Worm (Caenorhabditis elegans) whole organism, L1 larva: ENCODE data around the gene spr-3.

Source experiments
- C04F5.9 ChIP-seq: sonication (generic microtip); optimal IDR thresholded peaks from 2 replicates; lab custom pipeline; 2016; ENCODE audit warnings: missing genetic modification characterization, missing compliant biosample characterization
- C16A3.4 ChIP-seq: fragments of 150-350 bp; optimal IDR thresholded peaks from 2 replicates; lab custom pipeline; 2014; ENCODE audit warnings: missing biosample characterization, missing genetic modification characterization
- Y116A8C.19 ChIP-seq: sonication (generic microtip); optimal IDR thresholded peaks from 2 replicates; lab custom pipeline; 2016; ENCODE audit warnings: missing compliant biosample characterization, missing genetic modification characterization, borderline replicate concordance
- blmp-1 ChIP-seq: fragments of 150-350 bp; optimal IDR thresholded peaks from 2 replicates; lab custom pipeline; 2014; ENCODE audit warnings: missing biosample characterization, missing genetic modification characterization
- ceh-8 ChIP-seq: fragments of 200-800 bp; sonication (Bioruptor generic); optimal IDR thresholded peaks from 2 replicates; lab custom pipeline; 2018; ENCODE audit warnings: mild to moderate bottlenecking, missing genetic modification characterization, moderate library complexity, missing compliant biosample characterization
- ceh-82 ChIP-seq, 3 experiments: fragments of 150-350 bp in 1 of 3; sonication (generic microtip) in 2 of 3; optimal IDR thresholded peaks; 2 replicates each; lab custom pipeline; 2014 to 2017; ENCODE audit warnings: missing biosample characterization in 3 of 3, missing genetic modification characterization in 3 of 3
- ceh-90 ChIP-seq: sonication (generic microtip); optimal IDR thresholded peaks from 2 replicates; lab custom pipeline; 2016; ENCODE audit warnings: missing genetic modification characterization, missing compliant biosample characterization
- dpl-1 ChIP-seq, 3 experiments: fragments of 150-350 bp in 2 of 3; sonication (generic microtip) in 1 of 3; optimal IDR thresholded peaks; 2 replicates each; lab custom pipeline; 2014 to 2017; ENCODE audit warnings: missing biosample characterization in 3 of 3, missing genetic modification characterization in 3 of 3, missing genetic modification reagents in 3 of 3
- dsc-1 ChIP-seq: sonication (generic microtip); optimal IDR thresholded peaks from 2 replicates; lab custom pipeline; 2016; ENCODE audit warnings: mild to moderate bottlenecking, missing genetic modification characterization, missing compliant biosample characterization
- efl-1 ChIP-seq, 4 experiments: fragments of 150-350 bp; optimal IDR thresholded peaks in 3 of 4; peaks in 1 of 4; 1 replicate in 1 of 4; 2 replicates in 3 of 4; lab custom pipeline; 2014; ENCODE audit warnings: missing biosample characterization in 2 of 4, missing genetic modification characterization in 2 of 4, missing genetic modification reagents in 2 of 4
- efl-3 ChIP-seq: fragments of 200-800 bp; sonication (Bioruptor generic); optimal IDR thresholded peaks from 2 replicates; lab custom pipeline; 2018; ENCODE audit warnings: mild to moderate bottlenecking, missing genetic modification characterization, missing compliant biosample characterization
- egl-27 ChIP-seq, 2 experiments: fragments of 150-350 bp in 1 of 2; sonication (generic microtip); optimal IDR thresholded peaks; 3 replicates each; lab custom pipeline; 2017 to 2018; ENCODE audit warnings: missing biosample characterization in 2 of 2, missing genetic modification characterization in 2 of 2, missing genetic modification reagents in 2 of 2
- elt-2 ChIP-seq: sonication (generic microtip); optimal IDR thresholded peaks from 2 replicates; lab custom pipeline; 2016; ENCODE audit warnings: missing genetic modification characterization, mild to moderate bottlenecking, inconsistent platforms, missing compliant biosample characterization, missing genetic modification reagents
- elt-3 ChIP-seq, 6 experiments: fragments of 150-350 bp in 1 of 6; sonication (generic microtip); optimal IDR thresholded peaks; 2 replicates each; lab custom pipeline; 2017 to 2018; ENCODE audit warnings: missing biosample characterization in 6 of 6, missing genetic modification characterization in 6 of 6, inconsistent platforms in 1 of 6
- fkh-8 ChIP-seq: sonication (generic microtip); optimal IDR thresholded peaks from 2 replicates; lab custom pipeline; 2016; ENCODE audit warnings: mild to moderate bottlenecking, missing genetic modification characterization, missing compliant biosample characterization
- fos-1 ChIP-seq: fragments of 150-350 bp; optimal IDR thresholded peaks from 2 replicates; lab custom pipeline; 2014; ENCODE audit warnings: missing biosample characterization, missing genetic modification characterization
- grh-1 ChIP-seq: fragments of 200-800 bp; sonication (Bioruptor generic); IDR thresholded peaks from 2 replicates; pipeline ENCODE4 v1.3.6; 2022; ENCODE audit warnings: missing genetic modification reagents, missing genetic modification characterization, missing compliant biosample characterization
- hlh-4 ChIP-seq: sonication (generic microtip); optimal IDR thresholded peaks from 2 replicates; lab custom pipeline; 2016; ENCODE audit warnings: mild to moderate bottlenecking, missing genetic modification characterization, missing compliant biosample characterization
- lin-13 ChIP-seq: fragments of 150-350 bp; optimal IDR thresholded peaks from 2 replicates; lab custom pipeline; 2014; ENCODE audit warnings: missing biosample characterization, missing genetic modification reagents, missing genetic modification characterization
- lin-14 ChIP-seq: fragments of 200-800 bp; sonication (Bioruptor generic); optimal IDR thresholded peaks from 2 replicates; lab custom pipeline; 2018; ENCODE audit warnings: mild to moderate bottlenecking, missing genetic modification characterization, moderate library complexity, missing compliant biosample characterization
- lin-15B ChIP-seq: fragments of 150-350 bp; sonication (generic microtip); optimal IDR thresholded peaks from 3 replicates; lab custom pipeline; 2014; ENCODE audit warnings: missing biosample characterization, missing genetic modification characterization
- lsy-2 ChIP-seq, 2 experiments: fragments of 150-350 bp; optimal IDR thresholded peaks; 2 replicates each; lab custom pipeline; 2014; ENCODE audit warnings: missing biosample characterization in 2 of 2, missing genetic modification characterization in 2 of 2
- mdl-1 ChIP-seq, 2 experiments: fragments of 150-350 bp; optimal IDR thresholded peaks; 2 replicates each; lab custom pipeline; 2014 to 2017; ENCODE audit warnings: missing biosample characterization in 2 of 2, missing genetic modification characterization in 2 of 2, inconsistent platforms in 1 of 2
- mef-2 ChIP-seq: fragments of 150-350 bp; optimal IDR thresholded peaks from 2 replicates; lab custom pipeline; 2014; ENCODE audit warnings: missing biosample characterization, missing genetic modification characterization
- nhr-12 ChIP-seq: sonication (generic microtip); optimal IDR thresholded peaks from 2 replicates; lab custom pipeline; 2017; ENCODE audit warnings: missing biosample characterization, missing genetic modification characterization
- nhr-19 ChIP-seq: fragments of 200-800 bp; sonication (Bioruptor generic); conservative IDR thresholded peaks from 2 replicates; pipeline ENCODE4 v1.3.6; 2022; ENCODE audit warnings: missing genetic modification characterization, missing compliant biosample characterization
- nhr-20 ChIP-seq: sonication (generic microtip); optimal IDR thresholded peaks from 2 replicates; lab custom pipeline; 2016; ENCODE audit warnings: mild to moderate bottlenecking, missing genetic modification characterization, missing compliant biosample characterization
- nhr-237 ChIP-seq: fragments of 150-350 bp; optimal IDR thresholded peaks from 2 replicates; lab custom pipeline; 2014; ENCODE audit warnings: missing biosample characterization, missing genetic modification characterization
- nhr-47 ChIP-seq: sonication (generic microtip); optimal IDR thresholded peaks from 2 replicates; lab custom pipeline; 2016; ENCODE audit warnings: mild to moderate bottlenecking, missing genetic modification characterization, moderate library complexity, missing compliant biosample characterization
- nhr-71 ChIP-seq: sonication (generic microtip); optimal IDR thresholded peaks from 2 replicates; lab custom pipeline; 2016; ENCODE audit warnings: mild to moderate bottlenecking, missing genetic modification characterization, moderate library complexity, missing compliant biosample characterization
- nhr-90 ChIP-seq: sonication (generic microtip); optimal IDR thresholded peaks from 2 replicates; lab custom pipeline; 2016; ENCODE audit warnings: mild to moderate bottlenecking, missing genetic modification characterization, missing compliant biosample characterization; ENCODE audit not compliant: poor library complexity
- rnt-1 ChIP-seq: sonication (generic microtip); optimal IDR thresholded peaks from 2 replicates; lab custom pipeline; 2016; ENCODE audit warnings: mild to moderate bottlenecking, missing genetic modification characterization, moderate library complexity, missing compliant biosample characterization
- snpc-4 ChIP-seq: fragments of 150-350 bp; optimal IDR thresholded peaks from 2 replicates; lab custom pipeline; 2014; ENCODE audit warnings: missing biosample characterization, missing genetic modification characterization
- snu-23 ChIP-seq: sonication (generic microtip); optimal IDR thresholded peaks from 2 replicates; lab custom pipeline; 2016; ENCODE audit warnings: missing genetic modification characterization, missing compliant biosample characterization
- sox-4 ChIP-seq: sonication (generic microtip); optimal IDR thresholded peaks from 2 replicates; lab custom pipeline; 2016; ENCODE audit warnings: missing genetic modification characterization, missing compliant biosample characterization
- sup-37 ChIP-seq: fragments of 200-800 bp; sonication (Bioruptor generic); optimal IDR thresholded peaks from 2 replicates; lab custom pipeline; 2018; ENCODE audit warnings: mild to moderate bottlenecking, missing genetic modification characterization, missing compliant biosample characterization
- tbx-2 ChIP-seq: sonication (generic microtip); optimal IDR thresholded peaks from 2 replicates; lab custom pipeline; 2016; ENCODE audit warnings: missing genetic modification characterization, missing compliant biosample characterization
- unc-62 ChIP-seq: fragments of 150-350 bp; optimal IDR thresholded peaks from 2 replicates; lab custom pipeline; 2014; ENCODE audit warnings: missing biosample characterization, missing genetic modification reagents, missing genetic modification characterization
- vab-15 ChIP-seq: sonication (generic microtip); optimal IDR thresholded peaks from 2 replicates; lab custom pipeline; 2017; ENCODE audit warnings: missing genotype, mild to moderate bottlenecking, missing genetic modification characterization, missing compliant biosample characterization
- xbp-1 ChIP-seq: sonication (generic microtip); optimal IDR thresholded peaks from 2 replicates; lab custom pipeline; 2016; ENCODE audit warnings: missing genetic modification characterization, missing compliant biosample characterization
- zag-1 ChIP-seq: fragments of 150-350 bp; optimal IDR thresholded peaks from 2 replicates; lab custom pipeline; 2014; ENCODE audit warnings: missing biosample characterization, missing genetic modification characterization
- ztf-11 ChIP-seq, 2 experiments: sonication (generic microtip); optimal IDR thresholded peaks; 2 replicates each; lab custom pipeline; 2016 to 2017; ENCODE audit warnings: missing genetic modification characterization in 2 of 2, missing biosample characterization in 1 of 2, missing compliant biosample characterization in 1 of 2
- ztf-4 ChIP-seq: fragments of 150-350 bp; optimal IDR thresholded peaks from 2 replicates; lab custom pipeline; 2014; ENCODE audit warnings: missing biosample characterization, missing genetic modification characterization

spr-3 gene

ce11 chrX:4498478-4498877 lies 15.4 kb upstream of the spr-3 start (continued):
- TF ChIP-seq nhr-47 (tag; lab: Kevin White, UChicago), result no peak
- no peak for TF ChIP-seq zag-1 (tag; lab: Kevin White, UChicago)
- TF ChIP-seq fkh-8 (tag; lab: Kevin White, UChicago), result no peak
- no peak for TF ChIP-seq ceh-82 (tag; optimal IDR thresholded peaks at IDR 0.05; lab: Kevin White, UChicago)
- TF ChIP-seq nhr-19, result no peak
- peak in 1 of 2 experiments; percentile 13 for TF ChIP-seq mdl-1 (tag; optimal IDR thresholded peaks at IDR 0.05; lab: Kevin White, UChicago)
- TF ChIP-seq C04F5.9 (tag; lab: Kevin White, UChicago), result no peak
- TF ChIP-seq C16A3.4, result no peak
- TF ChIP-seq egl-27 (tag; optimal IDR thresholded peaks at IDR 0.05; lab: Kevin White, UChicago), result no peak
- TF ChIP-seq tbx-2 (tag; lab: Kevin White, UChicago), result no peak
- TF ChIP-seq sox-4 (tag; lab: Kevin White, UChicago), result no peak
- TF ChIP-seq sup-37 (GFP tag; lab: Kevin White, UChicago), result no peak
- TF ChIP-seq snu-23 (GFP tag; lab: Kevin White, UChicago), result no peak
- TF ChIP-seq lsy-2 (tag; optimal IDR thresholded peaks at IDR 0.05; lab: Kevin White, UChicago), result no peak
- TF ChIP-seq hlh-4 (tag; lab: Kevin White, UChicago), result no peak
- TF ChIP-seq mef-2 (tag; lab: Kevin White, UChicago), result no peak

ce11 chrX:4500499-4500898 lies 13.4 kb upstream of the spr-3 start:
- TF ChIP-seq unc-62 (GFP tag; lab: Kevin White, UChicago), result no peak
- TF ChIP-seq xbp-1 (tag; lab: Kevin White, UChicago), result no peak
- no peak for TF ChIP-seq blmp-1 (tag; lab: Kevin White, UChicago)
- no peak for TF ChIP-seq ceh-8 (GFP tag; lab: Kevin White, UChicago)
- no peak for TF ChIP-seq ztf-11 (tag; optimal IDR thresholded peaks at IDR 0.05; lab: Kevin White, UChicago)

DNA sequence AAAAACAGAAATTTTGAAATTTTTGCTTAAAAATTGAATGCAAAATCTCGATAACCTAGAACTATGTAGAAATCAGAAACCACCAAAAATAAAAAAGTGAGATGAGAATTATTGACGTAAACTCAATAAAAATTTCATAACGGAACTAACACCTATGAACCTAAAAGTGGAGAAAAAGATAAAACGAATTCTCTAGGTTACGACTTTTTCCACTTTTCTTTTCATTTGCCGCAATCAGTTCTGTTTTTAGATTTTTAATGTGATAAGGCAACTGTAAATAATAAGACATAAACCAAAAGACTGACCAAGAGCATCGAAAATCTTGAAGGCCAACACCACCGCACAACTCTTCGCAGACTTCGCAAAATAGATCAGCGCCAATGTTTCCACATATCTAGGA lies 11.9 kb upstream of the spr-3 start:
- TF ChIP-seq elt-2 (tag; lab: Kevin White, UChicago), result peak; percentile 18
- TF ChIP-seq blmp-1 (tag; lab: Kevin White, UChicago), result peak; percentile 10
- no peak for TF ChIP-seq elt-3 (tag; optimal IDR thresholded peaks at IDR 0.05; lab: Kevin White, UChicago)

DNA sequence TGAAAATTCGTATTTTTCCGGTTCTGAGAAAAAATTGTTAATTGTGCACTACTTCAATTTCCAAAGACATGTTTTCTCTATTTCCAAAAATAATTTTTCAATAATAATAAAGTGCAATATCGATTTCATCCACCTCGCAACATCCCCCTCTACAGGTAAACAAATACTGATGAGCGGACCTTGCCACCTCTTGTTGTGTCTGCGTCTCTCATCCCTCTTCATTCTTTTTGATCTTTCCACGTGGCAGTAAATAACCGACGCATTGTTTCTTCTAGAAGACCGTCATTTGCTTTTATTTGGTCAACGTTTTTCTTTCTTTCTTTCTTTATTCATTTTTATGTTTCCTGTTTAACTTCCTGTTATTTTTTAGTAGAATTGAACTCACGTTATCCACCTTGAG lies 10.6 kb upstream of the spr-3 start:
- TF ChIP-seq Y116A8C.19 (tag; lab: Kevin White, UChicago) (no peak), lin-13 (GFP tag; lab: Kevin White, UChicago) (no peak), snpc-4 (tag; lab: Kevin White, UChicago) (no peak), mdl-1 (tag; optimal IDR thresholded peaks at IDR 0.05; lab: Kevin White, UChicago) (peak in 1 of 2 experiments; percentile 13)

- TF ChIP-seq ztf-4 (tag; lab: Kevin White, UChicago) (no peak), efl-3 (no peak), C16A3.4 (no peak), nhr-47 (tag; lab: Kevin White, UChicago) (no peak), efl-1 (optimal IDR thresholded peaks at IDR 0.05; lab: Kevin White, UChicago) (no peak), efl-1 (GFP tag; optimal IDR thresholded peaks at IDR 0.05 in 1 of 2; lab: Kevin White, UChicago) (no peak), fos-1 (tag; lab: Kevin White, UChicago) (no peak), blmp-1 (tag; lab: Kevin White, UChicago) (no peak), nhr-90 (tag; lab: Kevin White, UChicago) (no peak), egl-27 (tag; optimal IDR thresholded peaks at IDR 0.05; lab: Kevin White, UChicago) (no peak), nhr-20 (no peak), dsc-1 (tag; lab: Kevin White, UChicago) (no peak), dpl-1 (GFP tag; optimal IDR thresholded peaks at IDR 0.05; lab: Kevin White, UChicago) (no peak), C04F5.9 (tag; lab: Kevin White, UChicago) (no peak), mdl-1 (tag; optimal IDR thresholded peaks at IDR 0.05; lab: Kevin White, UChicago) (peak in 1 of 2 experiments; percentile 49), nhr-19 (no peak), xbp-1 (tag; lab: Kevin White, UChicago) (no peak), ceh-90 (no peak), rnt-1 (tag; lab: Kevin White, UChicago) (no peak), nhr-12 (tag; lab: Kevin White, UChicago) (no peak), lin-14 (GFP tag; lab: Kevin White, UChicago) (peak; percentile 78), lin-15B (no peak), grh-1 (GFP tag; lab: Robert Waterston, UW) (no peak), nhr-237 (tag; lab: Kevin White, UChicago) (no peak), nhr-71 (tag; lab: Kevin White, UChicago) (peak; percentile 12), vab-15 (tag; lab: Kevin White, UChicago) (no peak)
These were observed 9.7 kb upstream of the spr-3 start, which contains the start of gene dgk-2 for ce11 chrX:4504108-4504668. TSS of gene dgk-2 (minus strand) at chrX:4504388.
